Fruit fly (Drosophila melanogaster): Measurements from ENCODE around the gene GlcAT-S.

Gene GlcAT-S

DNA sequence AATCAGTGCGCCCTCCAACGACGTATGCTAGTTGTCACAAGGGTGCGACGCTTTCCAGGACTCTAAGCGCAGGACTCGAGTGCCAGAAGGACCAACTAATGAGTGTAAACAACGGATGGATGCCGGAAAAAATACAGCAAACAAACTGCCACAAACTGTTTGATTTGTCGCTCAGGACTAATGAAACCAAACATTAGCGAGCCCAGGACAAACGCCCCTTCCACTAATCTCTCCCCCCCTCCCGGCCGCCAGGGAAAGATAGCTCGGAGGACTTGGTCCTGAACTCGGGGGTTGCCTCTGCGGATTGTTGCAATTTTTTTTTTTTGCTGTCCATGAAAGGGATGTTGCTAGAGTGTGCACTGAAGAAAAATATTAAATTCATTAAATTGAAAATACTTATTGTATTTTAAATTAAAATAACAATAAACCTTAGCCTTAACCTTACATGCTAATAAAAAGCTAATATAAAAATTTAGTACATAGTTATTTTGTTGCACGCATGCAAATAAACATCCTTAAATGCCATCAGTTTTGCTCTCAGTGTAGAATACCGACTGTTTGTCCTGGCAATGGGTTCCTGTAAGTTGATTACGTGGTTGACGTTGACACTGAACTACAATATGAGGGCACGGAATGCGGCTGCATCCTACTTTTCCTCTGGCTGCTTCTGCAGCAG is 21.5 kb upstream of the GlcAT-S start (continued):
- no peak for TF ChIP-seq YL-1 (GFP tag; optimal IDR thresholded peaks at IDR 0.05)
- TF ChIP-seq D19A (tag; optimal IDR thresholded peaks at IDR 0.05), result peak; percentile 68
- no peak for TF ChIP-seq CG6791 (GFP tag; IDR thresholded peaks at IDR 0.05; ENCODE audit: partially characterized antibody)
- no peak for TF ChIP-seq vfl (GFP tag; optimal IDR thresholded peaks at IDR 0.05)
- TF ChIP-seq HmgZ (tag; optimal IDR thresholded peaks at IDR 0.05), result no peak
- no peak for TF ChIP-seq dm (GFP tag; optimal IDR thresholded peaks at IDR 0.05)
- TF ChIP-seq gro (GFP tag; optimal IDR thresholded peaks at IDR 0.05), result no peak
- no peak for TF ChIP-seq Atf-2 (GFP tag; optimal IDR thresholded peaks at IDR 0.05)
- TF ChIP-seq Lim3 (GFP tag; IDR thresholded peaks at IDR 0.05), result no peak
- TF ChIP-seq Dp (GFP tag; optimal IDR thresholded peaks at IDR 0.05), result no peak
- TF ChIP-seq CG17361 (GFP tag; IDR thresholded peaks at IDR 0.05), result peak; percentile 68
- no peak for TF ChIP-seq CG11695 (GFP tag; IDR thresholded peaks at IDR 0.05)
- TF ChIP-seq CG4360 (GFP tag; IDR thresholded peaks at IDR 0.05), result peak; percentile 39; the same call in 1 of the 2 replicates
- TF ChIP-seq lbe (GFP tag; optimal IDR thresholded peaks at IDR 0.05), result no peak
- no peak; the same call in 1 of the 2 replicates for TF ChIP-seq CG3847 (GFP tag; IDR thresholded peaks at IDR 0.05)
- TF ChIP-seq gfzf (GFP tag; optimal IDR thresholded peaks at IDR 0.05), result no peak
- no peak for TF ChIP-seq CG17802 (tag; optimal IDR thresholded peaks at IDR 0.05)
- peak; percentile 42 for TF ChIP-seq CG7556 (GFP tag; optimal IDR thresholded peaks at IDR 0.05)
- TF ChIP-seq ftz-f1 (GFP tag; optimal IDR thresholded peaks at IDR 0.05), result no peak
- 0 out of 2 replicates have a peak, but pooled peaks have one; percentile 21 for TF ChIP-seq E2f1 (GFP tag; IDR thresholded peaks at IDR 0.05)
- no peak for TF ChIP-seq wdn (GFP tag; IDR thresholded peaks at IDR 0.05)
- no peak for TF ChIP-seq aop (GFP tag; IDR thresholded peaks at IDR 0.05)
- TF ChIP-seq CG18619 (GFP tag; optimal IDR thresholded peaks at IDR 0.05), result no peak
- TF ChIP-seq CG7372 (GFP tag; IDR thresholded peaks at IDR 0.05), result no peak
- TF ChIP-seq fru (optimal IDR thresholded peaks at IDR 0.05), result no peak
- TF ChIP-seq PHDP (tag; optimal IDR thresholded peaks at IDR 0.05), result no peak
- TF ChIP-seq CG17829 (tag; optimal IDR thresholded peaks at IDR 0.05), result peak; percentile 80
- no peak for TF ChIP-seq lov (optimal IDR thresholded peaks at IDR 0.05)
- no peak for TF ChIP-seq lov (GFP tag; IDR thresholded peaks at IDR 0.05)
- TF ChIP-seq stc (GFP tag; IDR thresholded peaks at IDR 0.05), result no peak
- no peak for TF ChIP-seq pho (GFP tag; optimal IDR thresholded peaks at IDR 0.05)
- no peak for TF ChIP-seq CG8944 (GFP tag; optimal IDR thresholded peaks at IDR 0.05)
- TF ChIP-seq ato (GFP tag; IDR thresholded peaks at IDR 0.05; ENCODE audit: partially characterized antibody), result no peak
- TF ChIP-seq ken (GFP tag; IDR thresholded peaks at IDR 0.05), result peak; percentile 15; the same call in 1 of the 3 replicates
- TF ChIP-seq CG3407 (GFP tag; optimal IDR thresholded peaks at IDR 0.05), result no peak
- peak; percentile 67 for TF ChIP-seq CG11504 (tag; optimal IDR thresholded peaks at IDR 0.05)
- TF ChIP-seq Side (GFP tag; optimal IDR thresholded peaks at IDR 0.05), result no peak
- peak; percentile 46 for TF ChIP-seq grau (tag; optimal IDR thresholded peaks at IDR 0.05)
- peak; percentile 48; the same call in 1 of the 2 replicates for TF ChIP-seq sim (GFP tag; IDR thresholded peaks at IDR 0.05)
- no peak for TF ChIP-seq gsb (GFP tag; IDR thresholded peaks at IDR 0.05)
- no peak for TF ChIP-seq CkIIα-i1 (GFP tag; IDR thresholded peaks at IDR 0.05)
- peak; percentile 86 for TF ChIP-seq dmrt11E (tag; optimal IDR thresholded peaks at IDR 0.05)
- no peak for TF ChIP-seq Trl (optimal IDR thresholded peaks at IDR 0.05)
- TF ChIP-seq Trl (GFP tag; optimal IDR thresholded peaks at IDR 0.05), result no peak
- TF ChIP-seq emc (GFP tag; optimal IDR thresholded peaks at IDR 0.05), result no peak
- peak; percentile 69 for TF ChIP-seq zen (tag; optimal IDR thresholded peaks at IDR 0.05)
- peak; percentile 77 for TF ChIP-seq CG9727 (GFP tag; optimal IDR thresholded peaks at IDR 0.05)
- TF ChIP-seq Drgx (GFP tag; IDR thresholded peaks at IDR 0.05), result no peak
- no peak for TF ChIP-seq CG12155 (GFP tag; optimal IDR thresholded peaks at IDR 0.05)
- TF ChIP-seq CG14014 (GFP tag; IDR thresholded peaks at IDR 0.05), result 0 out of 2 replicates have a peak, but pooled peaks have one; percentile 22
- no peak for TF ChIP-seq CG9876 (GFP tag; optimal IDR thresholded peaks at IDR 0.05)
- peak; percentile 84 for TF ChIP-seq Xrp1 (GFP tag; IDR thresholded peaks at IDR 0.05)

All from whole organism, embryonic.